Fruit fly (Drosophila melanogaster): ENCODE data around the gene Vha100-4.

The Vha100-4 gene

dm6 chr3R:18412279-18413214 is 22.9 kb upstream of the Vha100-4 start, which contains the start of gene CG31122 (continued):
- TF ChIP-seq CG18599 (GFP tag; optimal IDR thresholded peaks at IDR 0.05): no peak
- TF ChIP-seq CG4282 (GFP tag; optimal IDR thresholded peaks at IDR 0.05): no peak
- peak; percentile 77 for TF ChIP-seq abd-A (tag; optimal IDR thresholded peaks at IDR 0.05)
- peak; percentile 14 for TF ChIP-seq Abd-B (GFP tag; optimal IDR thresholded peaks at IDR 0.05)
- TF ChIP-seq Bteb2 (GFP tag; optimal IDR thresholded peaks at IDR 0.05): peak; percentile 50
- no peak for TF ChIP-seq toy (GFP tag; IDR thresholded peaks at IDR 0.05)
- TF ChIP-seq dan (GFP tag; IDR thresholded peaks at IDR 0.05): no peak
- TF ChIP-seq CG10274 (GFP tag; optimal IDR thresholded peaks at IDR 0.05): no peak
- peak; percentile 62 for TF ChIP-seq CG3847 (GFP tag; IDR thresholded peaks at IDR 0.05)
- no peak for TF ChIP-seq luna (GFP tag; optimal IDR thresholded peaks at IDR 0.05)
- peak; percentile 88 for TF ChIP-seq CG7963 (GFP tag; IDR thresholded peaks at IDR 0.05; ENCODE audit: partially characterized antibody)
- TF ChIP-seq repo (GFP tag; optimal IDR thresholded peaks at IDR 0.05): no peak
- peak; percentile 86 for TF ChIP-seq Ets65A (GFP tag)
- TF ChIP-seq Fer2 (tag; optimal IDR thresholded peaks at IDR 0.05): no peak
- TF ChIP-seq Hand (GFP tag; optimal IDR thresholded peaks at IDR 0.05): no peak
- peak; percentile 49 for TF ChIP-seq MBD-R2 (GFP tag; IDR thresholded peaks at IDR 0.05)
- TF ChIP-seq CG12104 (GFP tag; optimal IDR thresholded peaks at IDR 0.05): no peak
- peak; percentile 33 for TF ChIP-seq shn (GFP tag; optimal IDR thresholded peaks at IDR 0.05)
- peak; percentile 45 for TF ChIP-seq CG8944 (GFP tag; optimal IDR thresholded peaks at IDR 0.05)
- TF ChIP-seq Xbp1 (GFP tag; optimal IDR thresholded peaks at IDR 0.05): peak; percentile 48
- TF ChIP-seq Doc3 (GFP tag; IDR thresholded peaks at IDR 0.05; ENCODE audit: partially characterized antibody): peak; percentile 99
- TF ChIP-seq Chrac-16 (GFP tag; optimal IDR thresholded peaks at IDR 0.05): peak; percentile 59
- TF ChIP-seq her (GFP tag; optimal IDR thresholded peaks at IDR 0.05): peak; percentile 11
- TF ChIP-seq esg (GFP tag; conservative IDR thresholded peaks at IDR 0.05): no peak; the same call in 1 of the 2 replicates
- no peak for TF ChIP-seq ro (GFP tag; IDR thresholded peaks at IDR 0.05)
- peak; percentile 79 for TF ChIP-seq CG17186 (GFP tag; optimal IDR thresholded peaks at IDR 0.05)
- peak; percentile 35; the same call in 1 of the 2 replicates for TF ChIP-seq Ptx1 (GFP tag; IDR thresholded peaks at IDR 0.05)
- TF ChIP-seq CG15601 (tag; optimal IDR thresholded peaks at IDR 0.05): peak; percentile 61
- TF ChIP-seq CG18476 (GFP tag; optimal IDR thresholded peaks at IDR 0.05): no peak
- TF ChIP-seq D (optimal IDR thresholded peaks at IDR 0.05): peak; percentile 89
- no peak for TF ChIP-seq D (GFP tag; optimal IDR thresholded peaks at IDR 0.05)
- TF ChIP-seq CG17802 (tag; optimal IDR thresholded peaks at IDR 0.05): no peak
- TF ChIP-seq psq (GFP tag; optimal IDR thresholded peaks at IDR 0.05): peak; percentile 89
- peak; percentile 44 for TF ChIP-seq bab2 (GFP tag; optimal IDR thresholded peaks at IDR 0.05)
- peak; percentile 44; the same call in 1 of the 2 replicates for TF ChIP-seq CG14441 (GFP tag; IDR thresholded peaks at IDR 0.05)
- TF ChIP-seq trem (tag; optimal IDR thresholded peaks at IDR 0.05): peak; percentile 86
- TF ChIP-seq CG31365 (tag; optimal IDR thresholded peaks at IDR 0.05): no peak
- TF ChIP-seq CG11247 (GFP tag; IDR thresholded peaks at IDR 0.05): no peak
- peak; percentile 49; the same call in 1 of the 2 replicates for TF ChIP-seq E2f1 (GFP tag; IDR thresholded peaks at IDR 0.05)
- no peak for TF ChIP-seq pfk (GFP tag; optimal IDR thresholded peaks at IDR 0.05)
- TF ChIP-seq tap (tag; optimal IDR thresholded peaks at IDR 0.05): no peak
- TF ChIP-seq hkb (optimal IDR thresholded peaks at IDR 0.05): peak; percentile 25
- TF ChIP-seq hkb (GFP tag; IDR thresholded peaks at IDR 0.05): no peak
- TF ChIP-seq CG8359 (GFP tag; optimal IDR thresholded peaks at IDR 0.05; ENCODE audit: borderline replicate concordance): no peak
- TF ChIP-seq crc (GFP tag; optimal IDR thresholded peaks at IDR 0.05): peak; percentile 14
- no peak for TF ChIP-seq CG15073 (GFP tag; optimal IDR thresholded peaks at IDR 0.05)
- TF ChIP-seq CG7556 (GFP tag; optimal IDR thresholded peaks at IDR 0.05): no peak
- no peak for TF ChIP-seq fd96Cb (tag; optimal IDR thresholded peaks at IDR 0.05)
- peak; percentile 3 for TF ChIP-seq CG10654 (GFP tag; optimal IDR thresholded peaks at IDR 0.05)

Measured in whole organism, embryonic.